Fruit fly (Drosophila melanogaster) S2 (cell line): ENCODE measurements around the gene CG33003.

Experiments used
- CG8478 ChIP-seq: fragments of >200 bp; optimal IDR thresholded peaks from 2 replicates; lab custom pipeline; 2018
- CTCF ChIP-seq, 2 experiments: fragments of >200 bp; optimal IDR thresholded peaks; 2 replicates each; lab custom pipeline; 2018

- no peak for TF ChIP-seq CTCF (optimal IDR thresholded peaks at IDR 0.05; lab: Kevin White, UChicago)
- TF ChIP-seq CG8478 (lab: Kevin White, UChicago) = no peak
Observed at dm6 chr2L:4361438-4361975, 39.2 kb upstream of the CG33003 start, which contains the start of gene Traf4.
